Fruit fly (Drosophila melanogaster): Measurements from ENCODE around the gene CG14265.

- TF ChIP-seq CG9876 (GFP tag; optimal IDR thresholded peaks at IDR 0.05) (no peak), CG15696 (tag; optimal IDR thresholded peaks at IDR 0.05) (no peak), Dll (GFP tag; IDR thresholded peaks at IDR 0.05; ENCODE audit: partially characterized antibody) (no peak), unc-4 (GFP tag; IDR thresholded peaks at IDR 0.05; ENCODE audit: partially characterized antibody) (no peak), CG1529 (GFP tag; optimal IDR thresholded peaks at IDR 0.05) (no peak), CG7357 (GFP tag; IDR thresholded peaks at IDR 0.05) (no peak), B-H2 (GFP tag; optimal IDR thresholded peaks at IDR 0.05) (no peak)
Measured at dm6 chrX:3189155-3189554, 47.3 kb downstream of the CG14265 start.
